Worm (Caenorhabditis elegans): ENCODE data around the gene sup-10.

Gene sup-10

DNA sequence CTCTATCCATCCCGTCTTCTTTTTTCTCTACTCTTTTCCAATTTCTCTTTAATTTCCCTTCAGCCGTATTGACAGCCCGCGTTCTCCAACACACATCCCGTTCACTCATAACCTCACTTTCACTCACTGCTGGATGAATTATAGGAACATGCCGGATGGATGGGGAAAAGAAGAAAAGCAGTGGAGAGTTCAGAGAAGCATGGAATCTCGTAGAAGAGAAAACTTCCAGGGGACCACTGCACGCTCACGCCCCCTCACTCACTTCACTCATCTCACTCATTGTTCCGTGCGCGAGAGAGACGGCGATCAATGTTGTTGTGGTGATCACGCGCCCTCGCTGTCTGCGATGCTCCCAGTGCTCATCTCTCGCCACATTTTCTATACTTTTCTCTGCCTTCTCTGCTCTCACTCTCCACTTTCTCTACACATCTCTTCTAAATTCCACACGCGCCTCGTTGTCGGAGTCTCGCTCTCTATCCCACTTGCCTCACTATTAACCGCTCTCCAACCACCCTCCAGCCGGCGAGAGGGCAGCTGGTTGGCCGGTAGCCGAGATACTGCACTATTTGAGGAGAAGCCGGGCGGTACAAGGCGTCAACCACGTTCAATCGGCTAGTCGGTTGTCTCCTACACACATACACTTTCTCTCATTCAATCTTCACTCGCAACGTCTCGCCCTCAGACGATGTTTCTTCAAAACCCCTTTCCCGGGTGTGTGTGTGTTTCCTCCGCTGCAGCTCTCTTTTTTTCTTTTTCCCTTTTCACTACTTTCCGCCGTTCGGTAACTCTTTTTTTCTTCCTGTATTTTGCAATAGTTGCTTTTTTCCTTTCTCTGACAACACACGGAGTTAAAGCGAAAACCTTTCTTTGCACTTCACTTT is 48.2 kb upstream of the sup-10 start (continued):
- TF ChIP-seq fkh-10 (GFP tag; optimal IDR thresholded peaks at IDR 0.05) (peak; percentile 73), R02D3.7 (tag; optimal IDR thresholded peaks at IDR 0.05) (no peak), ctbp-1 (GFP tag; IDR thresholded peaks at IDR 0.05) (peak; percentile 92), lin-1 (GFP tag; IDR thresholded peaks at IDR 0.05) (peak; percentile 9; the same call in 1 of the 2 replicates), Y5F2A.4 (GFP tag; optimal IDR thresholded peaks at IDR 0.05) (no peak), spr-1 (tag; optimal IDR thresholded peaks at IDR 0.05) (peak; percentile 86), ztf-7 (tag; optimal IDR thresholded peaks at IDR 0.05) (peak; percentile 58), dmd-9 (GFP tag; IDR thresholded peaks at IDR 0.05) (no peak), lin-38 (GFP tag; IDR thresholded peaks at IDR 0.05) (peak; percentile 41), lsy-2 (tag; optimal IDR thresholded peaks at IDR 0.05) (peak; percentile 67 to 82), sdz-12 (GFP tag; optimal IDR thresholded peaks at IDR 0.05) (no peak), duxl-1 (tag; optimal IDR thresholded peaks at IDR 0.05; ENCODE audit: poor library complexity) (peak; percentile 21), ceh-62 (tag; optimal IDR thresholded peaks at IDR 0.05) (no peak), ceh-82 (tag; optimal IDR thresholded peaks at IDR 0.05) (no peak), nhr-28 (tag; optimal IDR thresholded peaks at IDR 0.05) (peak; percentile 63), ceh-32 (tag; optimal IDR thresholded peaks at IDR 0.05; ENCODE audit: poor library complexity) (peak; percentile 81), ceh-28 (tag; optimal IDR thresholded peaks at IDR 0.05) (peak; percentile 66), T20F7.1 (GFP tag; optimal IDR thresholded peaks at IDR 0.05) (peak; percentile 62), mxl-3 (GFP tag; optimal IDR thresholded peaks at IDR 0.05) (peak; percentile 96), cey-2 (tag; optimal IDR thresholded peaks at IDR 0.05; ENCODE audit: borderline replicate concordance, insufficient read depth) (no peak), T26A8.4 (GFP tag; IDR thresholded peaks at IDR 0.05) (peak; percentile 81), nhr-6 (tag; optimal IDR thresholded peaks at IDR 0.05) (peak; percentile 7)

- TF ChIP-seq mxl-3 (GFP tag; optimal IDR thresholded peaks at IDR 0.05) = no peak
- peak; percentile 51 for TF ChIP-seq dve-1 (tag; optimal IDR thresholded peaks at IDR 0.05; ENCODE audit: insufficient read depth)
- TF ChIP-seq madf-5 (GFP tag; IDR thresholded peaks at IDR 0.05) = 0 out of 4 replicates have a peak, but pooled peaks of 1 of the 2 experiments have one; percentile 15
- TF ChIP-seq fos-1 (tag; optimal IDR thresholded peaks at IDR 0.05) = no peak
- no peak for TF ChIP-seq pha-4 (GFP tag; IDR thresholded peaks at IDR 0.05)
- TF ChIP-seq pha-4 (tag; optimal IDR thresholded peaks at IDR 0.05) = no peak
- TF ChIP-seq attf-4 (tag; optimal IDR thresholded peaks at IDR 0.05) = no peak
- TF ChIP-seq nhr-10 (tag; optimal IDR thresholded peaks at IDR 0.05) = no peak
- TF ChIP-seq dmd-6 (GFP tag; IDR thresholded peaks at IDR 0.05) = no peak
- TF ChIP-seq aha-1 (tag) = peak; percentile 12
- 0 out of 2 replicates have a peak, but pooled peaks have one; percentile 24 for TF ChIP-seq ctbp-1 (GFP tag; IDR thresholded peaks at IDR 0.05)
- peak; percentile 48; the same call in 1 of the 2 replicates for TF ChIP-seq T26A8.4 (GFP tag; IDR thresholded peaks at IDR 0.05)
- TF ChIP-seq hlh-30 (tag; optimal IDR thresholded peaks at IDR 0.05; ENCODE audit: insufficient read depth) = peak; percentile 26
- peak in 1 of 2 experiments; percentile 37 for TF ChIP-seq lsy-2 (tag; optimal IDR thresholded peaks at IDR 0.05)
- peak; percentile 3 for TF ChIP-seq T20F7.1 (GFP tag; optimal IDR thresholded peaks at IDR 0.05)
- no peak for TF ChIP-seq tra-1 (GFP tag; IDR thresholded peaks at IDR 0.05)
- peak; percentile 5 for TF ChIP-seq nhr-102 (tag; optimal IDR thresholded peaks at IDR 0.05)
- TF ChIP-seq Y48G9A.11 (GFP tag; IDR thresholded peaks at IDR 0.05) = no peak
- no peak for TF ChIP-seq duxl-1 (tag; optimal IDR thresholded peaks at IDR 0.05; ENCODE audit: poor library complexity)
- no peak for TF ChIP-seq aly-2 (tag; optimal IDR thresholded peaks at IDR 0.05)
- no peak for TF ChIP-seq nhr-76 (tag; optimal IDR thresholded peaks at IDR 0.05)
- no peak for TF ChIP-seq skn-1 (tag; optimal IDR thresholded peaks at IDR 0.05)
- TF ChIP-seq daf-8 (GFP tag; IDR thresholded peaks at IDR 0.05) = no peak
- no peak for TF ChIP-seq F37D6.2 (tag; optimal IDR thresholded peaks at IDR 0.05)
- peak; percentile 52 for TF ChIP-seq mep-1 (tag; optimal IDR thresholded peaks at IDR 0.05)
- 0 out of 2 replicates have a peak, but pooled peaks have one; percentile 48 for TF ChIP-seq mdt-29 (GFP tag; IDR thresholded peaks at IDR 0.05)
- no peak for TF ChIP-seq dmd-9 (GFP tag; IDR thresholded peaks at IDR 0.05)
- no peak for TF ChIP-seq lir-3 (tag; optimal IDR thresholded peaks at IDR 0.05)
- TF ChIP-seq hlh-11 (tag; optimal IDR thresholded peaks at IDR 0.05) = peak; percentile 12
- TF ChIP-seq ztf-7 (tag; optimal IDR thresholded peaks at IDR 0.05) = no peak
- no peak for TF ChIP-seq Y75B8A.6 (GFP tag; IDR thresholded peaks at IDR 0.05)
- no peak for TF ChIP-seq spr-3 (GFP tag; optimal IDR thresholded peaks at IDR 0.05)
Measured at ce11 chrX:17481892-17482515, 46.1 kb upstream of the sup-10 start.
